Worm (Caenorhabditis elegans) whole organism, L3 larva: ENCODE results near the gene exc-12.

Source experiments
- aly-2 ChIP-seq: fragments of 150-350 bp; optimal IDR thresholded peaks from 2 replicates; lab custom pipeline; 2014; ENCODE audit warnings: missing biosample characterization, missing genetic modification characterization
- nhr-12 ChIP-seq: fragments of 150-350 bp; optimal IDR thresholded peaks from 2 replicates; lab custom pipeline; 2014; ENCODE audit warnings: missing biosample characterization, missing genetic modification characterization
- nhr-28 ChIP-seq: fragments of 150-350 bp; optimal IDR thresholded peaks from 2 replicates; lab custom pipeline; 2014; ENCODE audit warnings: missing biosample characterization, missing genetic modification characterization
- unc-39 ChIP-seq: sonication (generic microtip); optimal IDR thresholded peaks from 4 replicates; lab custom pipeline; 2017; ENCODE audit warnings: missing biosample characterization, missing genetic modification characterization

ce11 chrIII:13526702-13527101 is 43.5 kb downstream of the exc-12 start:
- TF ChIP-seq aly-2 (tag; lab: Kevin White, UChicago) (no peak), unc-39 (no peak), nhr-28 (tag; lab: Kevin White, UChicago) (no peak), nhr-12 (tag; lab: Kevin White, UChicago) (no peak)
